Worm (Caenorhabditis elegans) whole organism, L1 larva: ENCODE data around the gene str-5.

ENCODE experiments used
- C04F5.9 ChIP-seq: sonication (generic microtip); optimal IDR thresholded peaks from 2 replicates; lab custom pipeline; 2016; ENCODE audit warnings: missing genetic modification characterization, missing compliant biosample characterization
- C16A3.4 ChIP-seq: fragments of 150-350 bp; optimal IDR thresholded peaks from 2 replicates; lab custom pipeline; 2014; ENCODE audit warnings: missing biosample characterization, missing genetic modification characterization
- F16B12.6 ChIP-seq: fragments of 150-350 bp; optimal IDR thresholded peaks from 2 replicates; lab custom pipeline; 2014; ENCODE audit warnings: missing biosample characterization, missing genetic modification characterization
- Y116A8C.19 ChIP-seq: sonication (generic microtip); optimal IDR thresholded peaks from 2 replicates; lab custom pipeline; 2016; ENCODE audit warnings: missing compliant biosample characterization, missing genetic modification characterization, borderline replicate concordance
- aha-1 ChIP-seq: fragments of 150-350 bp; optimal IDR thresholded peaks from 2 replicates; lab custom pipeline; 2014; ENCODE audit warnings: missing biosample characterization, missing genetic modification characterization
- alr-1 ChIP-seq: fragments of 200-800 bp; sonication (Bioruptor generic); optimal IDR thresholded peaks from 2 replicates; lab custom pipeline; 2018; ENCODE audit warnings: borderline replicate concordance, mild to moderate bottlenecking, missing genetic modification characterization, missing compliant biosample characterization
- ama-1 ChIP-seq: fragments of 150-350 bp; optimal IDR thresholded peaks from 2 replicates; lab custom pipeline; 2014
- blmp-1 ChIP-seq: fragments of 150-350 bp; optimal IDR thresholded peaks from 2 replicates; lab custom pipeline; 2014; ENCODE audit warnings: missing biosample characterization, missing genetic modification characterization
- ceh-82 ChIP-seq, 3 experiments: fragments of 150-350 bp in 1 of 3; sonication (generic microtip) in 2 of 3; optimal IDR thresholded peaks; 2 replicates each; lab custom pipeline; 2014 to 2017; ENCODE audit warnings: missing biosample characterization in 3 of 3, missing genetic modification characterization in 3 of 3
- ceh-90 ChIP-seq: sonication (generic microtip); optimal IDR thresholded peaks from 2 replicates; lab custom pipeline; 2016; ENCODE audit warnings: missing genetic modification characterization, missing compliant biosample characterization
- dsc-1 ChIP-seq: sonication (generic microtip); optimal IDR thresholded peaks from 2 replicates; lab custom pipeline; 2016; ENCODE audit warnings: mild to moderate bottlenecking, missing genetic modification characterization, missing compliant biosample characterization
- egl-27 ChIP-seq, 2 experiments: fragments of 150-350 bp in 1 of 2; sonication (generic microtip); optimal IDR thresholded peaks; 3 replicates each; lab custom pipeline; 2017 to 2018; ENCODE audit warnings: missing biosample characterization in 2 of 2, missing genetic modification characterization in 2 of 2, missing genetic modification reagents in 2 of 2
- ets-5 ChIP-seq: fragments of 200-800 bp; sonication (Bioruptor generic); IDR thresholded peaks from 2 replicates; pipeline ENCODE4 v1.3.6; 2022; ENCODE audit warnings: missing genetic modification characterization, missing compliant biosample characterization
- fkh-10 ChIP-seq: sonication (generic microtip); optimal IDR thresholded peaks from 2 replicates; lab custom pipeline; 2017; ENCODE audit warnings: missing biosample characterization, missing genetic modification reagents, missing genetic modification characterization
- fos-1 ChIP-seq: fragments of 150-350 bp; optimal IDR thresholded peaks from 2 replicates; lab custom pipeline; 2014; ENCODE audit warnings: missing biosample characterization, missing genetic modification characterization
- grh-1 ChIP-seq: fragments of 200-800 bp; sonication (Bioruptor generic); IDR thresholded peaks from 2 replicates; pipeline ENCODE4 v1.3.6; 2022; ENCODE audit warnings: missing genetic modification reagents, missing genetic modification characterization, missing compliant biosample characterization
- hlh-4 ChIP-seq: sonication (generic microtip); optimal IDR thresholded peaks from 2 replicates; lab custom pipeline; 2016; ENCODE audit warnings: mild to moderate bottlenecking, missing genetic modification characterization, missing compliant biosample characterization
- lin-35 ChIP-seq, 2 experiments: fragments of 150-350 bp; optimal IDR thresholded peaks; 2 replicates each; lab custom pipeline; 2014; ENCODE audit warnings: missing biosample characterization in 2 of 2, missing genetic modification characterization in 2 of 2, missing genetic modification reagents in 2 of 2
- lin-39 ChIP-seq: fragments of 150-350 bp; optimal IDR thresholded peaks from 2 replicates; lab custom pipeline; 2014; ENCODE audit warnings: missing biosample characterization, missing genetic modification reagents, missing genetic modification characterization
- mef-2 ChIP-seq: fragments of 150-350 bp; optimal IDR thresholded peaks from 2 replicates; lab custom pipeline; 2014; ENCODE audit warnings: missing biosample characterization, missing genetic modification characterization
- mep-1 ChIP-seq: fragments of 150-350 bp; optimal IDR thresholded peaks from 2 replicates; lab custom pipeline; 2014; ENCODE audit warnings: missing biosample characterization, missing genetic modification characterization
- nhr-11 ChIP-seq: fragments of 150-350 bp; optimal IDR thresholded peaks from 2 replicates; lab custom pipeline; 2014; ENCODE audit warnings: missing biosample characterization, missing genetic modification characterization
- nhr-71 ChIP-seq: sonication (generic microtip); optimal IDR thresholded peaks from 2 replicates; lab custom pipeline; 2016; ENCODE audit warnings: mild to moderate bottlenecking, missing genetic modification characterization, moderate library complexity, missing compliant biosample characterization
- pag-3 ChIP-seq: sonication (generic microtip); optimal IDR thresholded peaks from 2 replicates; lab custom pipeline; 2017; ENCODE audit warnings: missing genetic modification characterization, mild to moderate bottlenecking, missing compliant biosample characterization, antibody characterized with exemption, borderline replicate concordance; ENCODE audit not compliant: insufficient read depth
- pax-3 ChIP-seq: fragments of 200-800 bp; sonication (Bioruptor generic); optimal IDR thresholded peaks from 2 replicates; lab custom pipeline; 2018; ENCODE audit warnings: mild to moderate bottlenecking, missing genetic modification characterization, moderate library complexity, missing compliant biosample characterization
- pqm-1 ChIP-seq: sonication (generic microtip); optimal IDR thresholded peaks from 3 replicates; lab custom pipeline; 2017; ENCODE audit warnings: missing biosample characterization, missing genetic modification characterization
- skn-1 ChIP-seq: fragments of 150-350 bp; optimal IDR thresholded peaks from 2 replicates; lab custom pipeline; 2014; ENCODE audit warnings: missing biosample characterization, missing genetic modification characterization
- snu-23 ChIP-seq: sonication (generic microtip); optimal IDR thresholded peaks from 2 replicates; lab custom pipeline; 2016; ENCODE audit warnings: missing genetic modification characterization, missing compliant biosample characterization
- sptf-1 ChIP-seq: fragments of 150-350 bp; optimal IDR thresholded peaks from 2 replicates; lab custom pipeline; 2014; ENCODE audit warnings: missing biosample characterization, missing genetic modification characterization
- sup-37 ChIP-seq: fragments of 200-800 bp; sonication (Bioruptor generic); optimal IDR thresholded peaks from 2 replicates; lab custom pipeline; 2018; ENCODE audit warnings: mild to moderate bottlenecking, missing genetic modification characterization, missing compliant biosample characterization
- tlp-1 ChIP-seq: fragments of 150-350 bp; optimal IDR thresholded peaks from 2 replicates; lab custom pipeline; 2014; ENCODE audit warnings: missing biosample characterization, missing genetic modification characterization
- unc-62 ChIP-seq: fragments of 150-350 bp; optimal IDR thresholded peaks from 2 replicates; lab custom pipeline; 2014; ENCODE audit warnings: missing biosample characterization, missing genetic modification reagents, missing genetic modification characterization
- unc-86 ChIP-seq: sonication (generic microtip); optimal IDR thresholded peaks from 2 replicates; lab custom pipeline; 2016; ENCODE audit warnings: missing genetic modification characterization, missing compliant biosample characterization
- xbp-1 ChIP-seq: sonication (generic microtip); optimal IDR thresholded peaks from 2 replicates; lab custom pipeline; 2016; ENCODE audit warnings: missing genetic modification characterization, missing compliant biosample characterization
- zip-4 ChIP-seq: fragments of 200-800 bp; sonication (Bioruptor generic); optimal IDR thresholded peaks from 2 replicates; lab custom pipeline; 2018; ENCODE audit warnings: mild to moderate bottlenecking, missing genetic modification characterization, moderate library complexity, missing compliant biosample characterization
- ztf-11 ChIP-seq, 2 experiments: sonication (generic microtip); optimal IDR thresholded peaks; 2 replicates each; lab custom pipeline; 2016 to 2017; ENCODE audit warnings: missing genetic modification characterization in 2 of 2, missing biosample characterization in 1 of 2, missing compliant biosample characterization in 1 of 2
- ztf-4 ChIP-seq: fragments of 150-350 bp; optimal IDR thresholded peaks from 2 replicates; lab custom pipeline; 2014; ENCODE audit warnings: missing biosample characterization, missing genetic modification characterization

str-5 gene

DNA sequence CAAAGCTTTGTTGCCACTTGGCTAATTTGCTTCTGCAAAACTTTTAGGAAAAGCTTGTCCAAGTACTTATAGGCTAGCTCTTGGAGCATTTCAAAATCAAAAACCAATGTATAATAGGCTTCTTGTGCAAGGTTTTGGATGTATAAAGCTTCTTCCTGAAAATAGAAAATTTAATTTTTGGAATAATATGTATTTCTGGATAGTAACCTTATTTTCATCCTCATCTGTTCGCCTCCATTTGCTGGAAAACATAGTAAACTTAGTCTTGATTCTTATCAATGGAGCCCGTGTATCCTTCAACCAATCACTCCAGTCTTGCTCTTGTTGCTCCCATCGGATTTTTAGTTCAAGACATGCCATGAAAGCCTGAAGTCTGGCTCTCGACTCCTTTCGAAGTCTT lies 36.4 kb upstream of the str-5 start, which contains the start of gene Y6E2A.4:
Gene Y6E2A.4, minus strand, starts transcription at position 101 of the 400 bp plus-strand sequence.
- no peak for TF ChIP-seq unc-86
- no peak for TF ChIP-seq zip-4 (GFP tag; lab: Kevin White, UChicago)
- TF ChIP-seq aha-1 (tag; lab: Kevin White, UChicago): no peak
- no peak for TF ChIP-seq tlp-1 (tag; lab: Kevin White, UChicago)
- TF ChIP-seq unc-62 (GFP tag; lab: Kevin White, UChicago): no peak
- TF ChIP-seq grh-1 (GFP tag; lab: Robert Waterston, UW): no peak
- TF ChIP-seq dsc-1 (tag; lab: Kevin White, UChicago): no peak
- TF ChIP-seq snu-23: no peak
- no peak for TF ChIP-seq nhr-11 (tag; lab: Kevin White, UChicago)
- no peak for TF ChIP-seq lin-39 (tag; lab: Kevin White, UChicago)
- no peak for TF ChIP-seq pax-3 (tag; lab: Kevin White, UChicago)
- no peak for TF ChIP-seq sptf-1 (tag; lab: Kevin White, UChicago)
- TF ChIP-seq C04F5.9 (tag; lab: Kevin White, UChicago): no peak
- no peak for TF ChIP-seq ztf-4
- no peak for TF ChIP-seq C16A3.4 (tag; lab: Kevin White, UChicago)
- no peak for TF ChIP-seq blmp-1
- TF ChIP-seq, all 84 proteins: peak for 0

DNA sequence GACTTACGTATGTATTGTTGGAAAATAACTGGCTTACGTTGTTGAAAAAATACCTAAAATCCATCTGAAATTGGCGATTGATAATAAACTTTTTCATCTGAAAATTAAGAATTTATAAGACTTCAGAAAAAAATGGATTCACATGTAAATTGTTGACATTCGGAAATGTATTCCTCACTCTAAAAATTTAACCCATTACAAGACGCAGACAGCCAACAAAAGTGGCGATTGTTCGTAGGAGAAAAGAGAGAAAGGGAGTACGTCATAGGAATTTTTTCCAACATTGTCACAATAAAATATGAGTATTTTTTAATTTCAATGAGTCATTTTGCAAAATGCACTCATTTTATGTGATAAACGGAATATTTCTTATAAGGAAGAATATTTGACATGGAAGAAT lies 34.5 kb upstream of the str-5 start, which contains the start of gene Y6E2A.5:
Gene Y6E2A.5, minus strand, starts transcription at position 101 of the 400 bp plus-strand sequence.
- TF ChIP-seq F16B12.6: no peak
- TF ChIP-seq, all 84 proteins: peak for 0

DNA sequence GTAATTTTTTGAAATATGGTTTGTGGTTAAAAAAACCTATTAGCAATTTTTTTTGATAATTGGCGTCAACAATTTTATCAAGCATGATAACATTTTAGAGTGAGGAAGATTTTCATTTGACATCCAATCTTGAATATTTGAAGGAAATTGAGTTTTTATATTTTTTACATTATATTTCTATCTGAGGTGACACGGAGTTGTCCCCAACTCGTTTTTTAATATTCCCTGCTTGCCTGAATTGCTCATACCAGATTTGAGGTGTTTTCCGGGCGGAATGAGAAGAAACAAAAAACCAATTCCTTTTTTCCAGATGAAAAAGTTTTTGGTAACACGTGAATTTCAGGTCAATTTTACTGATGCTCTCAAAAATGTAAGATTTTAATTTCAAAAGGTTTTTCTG lies 33.5 kb upstream of the str-5 start, which contains the start of gene Y6E2A.7:
Gene Y6E2A.7, plus strand, starts transcription at position 301 of the 400 bp plus-strand sequence.
- TF ChIP-seq mef-2 (tag; lab: Kevin White, UChicago) (no peak), fkh-10 (no peak), xbp-1 (tag; lab: Kevin White, UChicago) (no peak), ama-1 (lab: Kevin White, UChicago) (no peak), tlp-1 (tag; lab: Kevin White, UChicago) (no peak), pqm-1 (tag; lab: Kevin White, UChicago) (no peak), nhr-71 (tag; lab: Kevin White, UChicago) (no peak)

DNA sequence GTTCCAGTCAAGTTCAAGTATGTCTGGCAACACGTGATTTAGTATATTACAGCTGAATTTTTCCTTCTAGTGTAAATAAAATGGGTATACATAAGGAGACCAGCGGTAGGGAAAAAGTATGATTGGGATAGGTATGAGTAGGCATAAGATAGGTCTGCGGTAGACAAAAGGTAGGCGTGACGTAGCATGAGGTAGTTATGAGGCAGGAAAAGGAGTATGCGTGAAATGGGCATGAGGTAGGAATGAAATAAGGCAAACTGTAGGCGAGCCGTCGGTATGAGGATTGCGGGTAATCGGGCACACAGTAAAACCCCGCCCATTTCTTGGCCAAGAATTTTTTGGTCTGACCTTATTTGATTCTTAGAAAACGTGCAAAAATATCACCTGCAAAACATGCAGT lies 31.6 kb upstream of the str-5 start:
- TF ChIP-seq alr-1 (no peak), hlh-4 (tag; lab: Kevin White, UChicago) (peak; percentile 95)

DNA sequence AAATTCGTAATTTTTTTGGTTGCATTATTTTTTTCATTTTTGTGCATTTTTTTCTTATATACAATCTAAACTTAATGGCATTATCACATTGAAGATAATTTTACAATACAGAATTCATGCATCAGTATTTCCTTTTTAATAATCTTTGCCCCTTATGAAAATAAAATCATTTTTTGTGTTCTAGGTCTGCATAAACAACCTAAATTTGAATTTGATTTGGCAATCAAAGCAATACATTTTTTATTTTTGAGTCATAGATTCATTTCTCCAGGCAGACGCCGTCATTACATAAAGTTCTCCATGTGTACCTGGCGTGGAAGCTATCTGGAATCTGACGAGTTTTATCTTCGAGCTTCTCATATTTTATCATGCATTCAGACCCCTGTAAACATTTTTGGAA lies 31.2 kb upstream of the str-5 start, which contains the start of gene srh-140:
Gene srh-140, plus strand, starts transcription at position 301 of the 400 bp plus-strand sequence.
- TF ChIP-seq Y116A8C.19 (tag; lab: Kevin White, UChicago): no peak
- no peak for TF ChIP-seq skn-1 (tag; lab: Kevin White, UChicago)
- no peak for TF ChIP-seq ceh-82 (tag; optimal IDR thresholded peaks at IDR 0.05; lab: Kevin White, UChicago)
- TF ChIP-seq pag-3: no peak
- TF ChIP-seq mep-1 (tag; lab: Kevin White, UChicago): no peak
- TF ChIP-seq snu-23: no peak
- TF ChIP-seq fos-1: no peak
- no peak for TF ChIP-seq ets-5 (GFP tag; lab: Robert Waterston, UW)
- no peak for TF ChIP-seq ztf-11 (tag; optimal IDR thresholded peaks at IDR 0.05; lab: Kevin White, UChicago)
- TF ChIP-seq egl-27 (tag; optimal IDR thresholded peaks at IDR 0.05; lab: Kevin White, UChicago): no peak
- no peak for TF ChIP-seq ceh-90 (tag; lab: Kevin White, UChicago)
- no peak for TF ChIP-seq unc-86
- TF ChIP-seq sup-37 (GFP tag; lab: Kevin White, UChicago): no peak
- no peak for TF ChIP-seq lin-35 (GFP tag; optimal IDR thresholded peaks at IDR 0.05; lab: Kevin White, UChicago)
- TF ChIP-seq xbp-1 (tag; lab: Kevin White, UChicago): no peak
